Worm (Caenorhabditis elegans) whole organism, mixed stage, embryonic: ENCODE data around the gene C04F5.2.

Experiments
- ceh-83 ChIP-seq: fragments of 200-800 bp; sonication (Bioruptor generic); optimal IDR thresholded peaks from 2 replicates; lab custom pipeline; 2018; ENCODE audit warnings: mild to moderate bottlenecking, missing genetic modification characterization, missing compliant biosample characterization
- zip-8 ChIP-seq: fragments of 150-350 bp; optimal IDR thresholded peaks from 2 replicates; lab custom pipeline; 2014; ENCODE audit warnings: missing biosample characterization, missing genetic modification characterization

DNA sequence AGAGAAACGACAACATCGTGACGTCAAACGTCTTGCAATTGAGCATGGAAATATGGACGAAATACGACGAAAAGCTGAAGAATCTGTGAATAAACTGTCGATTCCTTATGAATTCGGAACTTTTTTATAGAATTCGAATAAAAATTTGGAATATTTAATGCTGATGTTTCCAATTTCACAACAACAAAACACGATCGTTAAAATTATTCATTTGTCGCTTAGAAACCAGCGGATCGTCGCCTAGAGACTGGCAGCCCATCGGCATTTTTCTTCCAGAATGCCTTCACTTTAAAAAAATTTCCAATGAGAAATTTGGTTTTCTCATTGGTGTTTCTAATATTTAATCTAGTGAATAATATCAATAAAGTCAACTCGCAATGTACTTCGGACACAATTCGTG is 43.6 kb downstream of the C04F5.2 start, which contains the start of gene cwp-4:
- TF ChIP-seq ceh-83 (no peak), zip-8 (no peak)
